Fruit fly (Drosophila melanogaster) whole organism, embryonic: ENCODE measurements around the gene crol.

Experiments
- Abd-B ChIP-seq: fragments of 200-800 bp; sonication (Bioruptor generic); optimal IDR thresholded peaks from 2 replicates; lab custom pipeline; 2018; ENCODE audit warnings: missing biosample characterization, mild to moderate bottlenecking, missing genetic modification characterization, moderate library complexity
- Adf1 ChIP-seq: fragments of 200-800 bp; sonication (Bioruptor generic); IDR thresholded peaks from 2 replicates; pipeline ENCODE4 v1.3.6; 2022; ENCODE audit warnings: missing biosample characterization, missing genetic modification characterization
- BEAF-32 ChIP-seq: fragments of 200-800 bp; sonication (Bioruptor generic); optimal IDR thresholded peaks from 3 replicates; lab custom pipeline; 2017; ENCODE audit warnings: missing biosample characterization, missing genetic modification characterization, mild to moderate bottlenecking, moderate library complexity, missing genetic modification reagents
- CG1024 ChIP-seq: fragments of 200-800 bp; sonication (Bioruptor generic); IDR thresholded peaks from 2 replicates; pipeline ENCODE4 v1.3.6; 2022; ENCODE audit warnings: missing biosample characterization, missing genetic modification characterization
- CG10979 ChIP-seq: fragments of 200-800 bp; sonication (Bioruptor generic); optimal IDR thresholded peaks from 2 replicates; lab custom pipeline; 2018; ENCODE audit warnings: missing biosample characterization, mild to moderate bottlenecking, missing genetic modification characterization, moderate library complexity
- CG12659 ChIP-seq: fragments of 200-800 bp; sonication (Bioruptor generic); optimal IDR thresholded peaks from 3 replicates; lab custom pipeline; 2017; ENCODE audit warnings: mild to moderate bottlenecking, missing biosample characterization, missing genetic modification reagents, missing genetic modification characterization
- CG12942 ChIP-seq: fragments of 200-800 bp; sonication (Bioruptor generic); optimal IDR thresholded peaks from 3 replicates; lab custom pipeline; 2016; ENCODE audit warnings: missing biosample characterization, missing genetic modification characterization
- CG14710 ChIP-seq: fragments of 200-800 bp; sonication (Bioruptor generic); optimal IDR thresholded peaks from 3 replicates; lab custom pipeline; 2019; ENCODE audit warnings: missing biosample characterization, mild to moderate bottlenecking, missing genetic modification characterization, moderate library complexity
- CG15479 ChIP-seq: fragments of 200-800 bp; sonication (Bioruptor generic); optimal IDR thresholded peaks from 3 replicates; lab custom pipeline; 2019; ENCODE audit warnings: missing biosample characterization, mild to moderate bottlenecking, missing genetic modification characterization, moderate library complexity
- CG15514 ChIP-seq: fragments of 200-800 bp; sonication (Bioruptor generic); optimal IDR thresholded peaks from 3 replicates; lab custom pipeline; 2017; ENCODE audit warnings: missing biosample characterization, missing genetic modification characterization, mild to moderate bottlenecking, moderate library complexity, missing genetic modification reagents
- CG15601 ChIP-seq: fragments of 200-800 bp; sonication (Bioruptor generic); optimal IDR thresholded peaks from 3 replicates; lab custom pipeline; 2019; ENCODE audit warnings: missing biosample characterization, mild to moderate bottlenecking, missing genetic modification characterization, moderate library complexity
- CG18011 ChIP-seq: fragments of 200-800 bp; sonication (Bioruptor generic); optimal IDR thresholded peaks from 2 replicates; lab custom pipeline; 2017; ENCODE audit warnings: missing biosample characterization, missing genetic modification characterization, mild to moderate bottlenecking, moderate library complexity, missing genotype
- CG2116 ChIP-seq: fragments of 200-800 bp; sonication (Bioruptor generic); optimal IDR thresholded peaks from 3 replicates; lab custom pipeline; 2018; ENCODE audit warnings: missing biosample characterization, mild to moderate bottlenecking, missing genetic modification characterization
- CG2120 ChIP-seq: fragments of 200-800 bp; sonication (Bioruptor generic); optimal IDR thresholded peaks from 3 replicates; lab custom pipeline; 2016; ENCODE audit warnings: missing biosample characterization, missing genetic modification characterization
- CG31224 ChIP-seq: fragments of 200-800 bp; sonication (Bioruptor generic); IDR thresholded peaks from 2 replicates; pipeline ENCODE4 v1.3.6; 2022; ENCODE audit warnings: missing biosample characterization, missing genetic modification characterization
- CG32767 ChIP-seq: fragments of 200-800 bp; sonication (Bioruptor generic); IDR thresholded peaks from 2 replicates; pipeline ENCODE4 v1.3.6; 2022; ENCODE audit warnings: missing biosample characterization, missing genetic modification characterization
- CG34376 ChIP-seq: fragments of 200-800 bp; sonication (Bioruptor generic); optimal IDR thresholded peaks from 2 replicates; lab custom pipeline; 2018; ENCODE audit warnings: missing biosample characterization, mild to moderate bottlenecking, missing genetic modification characterization
- CG34422 ChIP-seq: fragments of 200-800 bp; sonication (Bioruptor generic); IDR thresholded peaks from 3 replicates; pipeline ENCODE4 v1.3.6; 2022; ENCODE audit warnings: missing biosample characterization, missing genetic modification characterization
- CG4360 ChIP-seq: fragments of 200-800 bp; sonication (Bioruptor generic); IDR thresholded peaks from 2 replicates; pipeline ENCODE4 v1.3.6; 2022; ENCODE audit warnings: missing biosample characterization, missing genetic modification characterization
- CG6654 ChIP-seq: fragments of 200-800 bp; sonication (Bioruptor generic); optimal IDR thresholded peaks from 2 replicates; lab custom pipeline; 2017; ENCODE audit warnings: missing biosample characterization, mild to moderate bottlenecking, missing genetic modification characterization
- CG6791 ChIP-seq: fragments of 200-800 bp; sonication (Bioruptor generic); IDR thresholded peaks from 3 replicates; pipeline ENCODE4 v1.3.6; 2022; ENCODE audit warnings: missing biosample characterization, missing genetic modification characterization; ENCODE audit not compliant: partially characterized antibody
- Camta ChIP-seq: fragments of 200-800 bp; sonication (Bioruptor generic); optimal IDR thresholded peaks from 2 replicates; lab custom pipeline; 2016; ENCODE audit warnings: missing biosample characterization, missing genetic modification characterization
- CoRest ChIP-seq: fragments of 200-800 bp; sonication (Bioruptor generic); optimal IDR thresholded peaks from 3 replicates; lab custom pipeline; 2018; ENCODE audit warnings: missing biosample characterization, mild to moderate bottlenecking, missing genetic modification characterization, moderate library complexity
- Fer2 ChIP-seq: fragments of 200-800 bp; sonication (Bioruptor generic); optimal IDR thresholded peaks from 2 replicates; lab custom pipeline; 2018; ENCODE audit warnings: missing biosample characterization, mild to moderate bottlenecking, missing genetic modification characterization, moderate library complexity
- Lhr ChIP-seq: fragments of 200-800 bp; sonication (Bioruptor generic); optimal IDR thresholded peaks from 3 replicates; lab custom pipeline; 2017; ENCODE audit warnings: mild to moderate bottlenecking, missing biosample characterization, missing genetic modification reagents, missing genetic modification characterization
- MESR4 ChIP-seq: fragments of 200-800 bp; sonication (Bioruptor generic); optimal IDR thresholded peaks from 2 replicates; lab custom pipeline; 2018; ENCODE audit warnings: missing biosample characterization, mild to moderate bottlenecking, missing genetic modification characterization, moderate library complexity
- Six4 ChIP-seq: fragments of 200-800 bp; sonication (Bioruptor generic); optimal IDR thresholded peaks from 2 replicates; lab custom pipeline; 2016; ENCODE audit warnings: missing biosample characterization, missing genetic modification characterization
- amos ChIP-seq: fragments of 200-800 bp; sonication (Bioruptor generic); IDR thresholded peaks from 2 replicates; pipeline ENCODE4 v1.3.6; 2022; ENCODE audit warnings: missing biosample characterization, missing genetic modification characterization; ENCODE audit not compliant: partially characterized antibody
- bcd ChIP-seq: fragments of 200-800 bp; sonication (Bioruptor generic); optimal IDR thresholded peaks from 2 replicates; lab custom pipeline; 2017; ENCODE audit warnings: missing biosample characterization, mild to moderate bottlenecking, missing genetic modification characterization
- cg ChIP-seq: fragments of 200-800 bp; sonication (Bioruptor generic); optimal IDR thresholded peaks from 3 replicates; lab custom pipeline; 2019; ENCODE audit warnings: missing biosample characterization, mild to moderate bottlenecking, missing genetic modification characterization, moderate library complexity
- dm ChIP-seq: fragments of 200-800 bp; sonication (Bioruptor generic); optimal IDR thresholded peaks from 3 replicates; lab custom pipeline; 2016; ENCODE audit warnings: missing biosample characterization, missing genetic modification characterization
- fd64A ChIP-seq: fragments of 200-800 bp; sonication (Bioruptor generic); optimal IDR thresholded peaks from 3 replicates; lab custom pipeline; 2018; ENCODE audit warnings: missing biosample characterization, mild to moderate bottlenecking, missing genetic modification characterization
- ftz-f1 ChIP-seq: fragments of 200-800 bp; sonication (Bioruptor generic); optimal IDR thresholded peaks from 2 replicates; lab custom pipeline; 2016; ENCODE audit warnings: missing biosample characterization, missing genetic modification characterization
- gce ChIP-seq: fragments of 200-800 bp; sonication (Bioruptor generic); IDR thresholded peaks from 3 replicates; pipeline ENCODE4 v1.3.6; 2022; ENCODE audit warnings: missing biosample characterization, missing genetic modification characterization
- gro ChIP-seq: fragments of 200-800 bp; sonication (Bioruptor generic); optimal IDR thresholded peaks from 2 replicates; lab custom pipeline; 2016; ENCODE audit warnings: missing biosample characterization, missing genetic modification characterization
- lab ChIP-seq: fragments of 200-800 bp; sonication (Bioruptor generic); optimal IDR thresholded peaks from 3 replicates; lab custom pipeline; 2017; ENCODE audit warnings: missing biosample characterization, missing genetic modification characterization, mild to moderate bottlenecking, moderate library complexity, missing genetic modification reagents
- lilli ChIP-seq: fragments of 200-800 bp; sonication (Bioruptor generic); optimal IDR thresholded peaks from 3 replicates; lab custom pipeline; 2016; ENCODE audit warnings: missing biosample characterization, missing genetic modification characterization
- pan ChIP-seq, 4 experiments: fragments of >200 bp in 3 of 4; fragments of 200-800 bp in 1 of 4; sonication (Bioruptor generic) in 1 of 4; optimal IDR thresholded peaks in 3 of 4; IDR thresholded peaks in 1 of 4; 2 replicates each; pipeline versions ENCODE4 v1.3.6 to Lab custom; 2017 to 2022; ENCODE audit warnings: missing biosample characterization in 2 of 4, missing genetic modification characterization in 2 of 4, mixed read lengths in 1 of 4
- pho ChIP-seq: fragments of 200-800 bp; sonication (Bioruptor generic); optimal IDR thresholded peaks from 2 replicates; lab custom pipeline; 2016; ENCODE audit warnings: missing biosample characterization, missing genetic modification characterization
- phol ChIP-seq: fragments of 200-800 bp; sonication (Bioruptor generic); optimal IDR thresholded peaks from 3 replicates; lab custom pipeline; 2018; ENCODE audit warnings: missing biosample characterization, mild to moderate bottlenecking, missing genetic modification characterization, moderate library complexity
- prd ChIP-seq, 3 experiments: fragments of >200 bp in 2 of 3; fragments of 200-800 bp in 1 of 3; sonication (Bioruptor generic) in 1 of 3; optimal IDR thresholded peaks in 2 of 3; IDR thresholded peaks in 1 of 3; 2 replicates in 2 of 3; 3 replicates in 1 of 3; pipeline versions ENCODE4 v1.3.6 to Lab custom; 2017 to 2022; ENCODE audit warnings: missing biosample characterization in 1 of 3, missing genetic modification characterization in 1 of 3
- pzg ChIP-seq: fragments of 200-800 bp; sonication (Bioruptor generic); optimal IDR thresholded peaks from 3 replicates; lab custom pipeline; 2018; ENCODE audit warnings: missing biosample characterization, mild to moderate bottlenecking, missing genetic modification characterization, moderate library complexity
- row ChIP-seq: fragments of 200-800 bp; sonication (Bioruptor generic); IDR thresholded peaks from 3 replicates; pipeline ENCODE4 v1.3.6; 2022; ENCODE audit warnings: missing biosample characterization, missing genetic modification characterization
- sens ChIP-seq: fragments of 200-800 bp; sonication (Bioruptor generic); peaks from one replicate; lab custom pipeline; 2016; ENCODE audit warnings: missing biosample characterization, missing genetic modification characterization
- sens-2 ChIP-seq: fragments of 200-800 bp; sonication (Bioruptor generic); IDR thresholded peaks from 2 replicates; pipeline ENCODE4 v1.3.6; 2022; ENCODE audit warnings: missing biosample characterization, missing genetic modification characterization
- zfh2 ChIP-seq: fragments of 200-800 bp; sonication (Bioruptor generic); optimal IDR thresholded peaks from 2 replicates; lab custom pipeline; 2016; ENCODE audit warnings: missing biosample characterization, missing genetic modification characterization

The crol gene

dm6 chr2L:11829277-11829676 is 20.0 kb upstream of the crol start, which contains the start of gene esc (continued):
- peak; percentile 36 for TF ChIP-seq lab (GFP tag; lab: Kevin White, UChicago)
- no peak for TF ChIP-seq sens-2
- no peak for TF ChIP-seq CG34376
- TF ChIP-seq CG6791 (GFP tag; lab: Robert Waterston, UW) = peak; percentile 64; the same call in 2 of the 3 replicates
- no peak for TF ChIP-seq pan (optimal IDR thresholded peaks at IDR 0.05; lab: Kevin White, UChicago)
- TF ChIP-seq pan (GFP tag; optimal IDR thresholded peaks at IDR 0.05 in 1 of 2, IDR thresholded peaks at IDR 0.05 in 1 of 2) = no peak
- peak; percentile 57 for TF ChIP-seq CG2120
- 0 out of 2 replicates have a peak, but pooled peaks have one; percentile 9 for TF ChIP-seq CG31224 (GFP tag; lab: Robert Waterston, UW)
- peak; percentile 88 for TF ChIP-seq Lhr (GFP tag; lab: Kevin White, UChicago)
- peak; percentile 34 for TF ChIP-seq CG1024
- TF ChIP-seq lilli (GFP tag; lab: Kevin White, UChicago) = peak; percentile 39
- no peak for TF ChIP-seq CG6654
- TF ChIP-seq pzg (GFP tag; lab: Kevin White, UChicago) = peak; percentile 96
- no peak for TF ChIP-seq CG10979 (tag; lab: Kevin White, UChicago)
- TF ChIP-seq CG14710 (tag; lab: Kevin White, UChicago) = peak; percentile 71
- TF ChIP-seq Abd-B (GFP tag; lab: Kevin White, UChicago) = peak; percentile 2
- no peak for TF ChIP-seq gce (GFP tag; lab: Robert Waterston, UW)
- TF ChIP-seq ftz-f1 (GFP tag; lab: Kevin White, UChicago) = peak; percentile 25
- no peak for TF ChIP-seq Fer2 (tag; lab: Kevin White, UChicago)
- peak; percentile 41 for TF ChIP-seq CG18011 (GFP tag; lab: Kevin White, UChicago)
- TF ChIP-seq CG32767 (GFP tag; lab: Robert Waterston, UW) = no peak
- peak; percentile 29 for TF ChIP-seq pho (GFP tag; lab: Kevin White, UChicago)
- peak; percentile 49 for TF ChIP-seq phol (tag; lab: Kevin White, UChicago)
- peak; percentile 26 for TF ChIP-seq dm (GFP tag; lab: Kevin White, UChicago)
- peak; percentile 53 for TF ChIP-seq zfh2 (GFP tag; lab: Kevin White, UChicago)
- TF ChIP-seq amos (GFP tag; lab: Robert Waterston, UW) = peak; percentile 50
- peak; percentile 46 for TF ChIP-seq CG15514 (GFP tag; lab: Kevin White, UChicago)
- peak; percentile 35 for TF ChIP-seq MESR4 (GFP tag; lab: Kevin White, UChicago)
- no peak for TF ChIP-seq CG34422 (GFP tag; lab: Robert Waterston, UW)
- no peak for TF ChIP-seq CG15479 (GFP tag; lab: Kevin White, UChicago)
- TF ChIP-seq fd64A (GFP tag; lab: Kevin White, UChicago) = no peak
- TF ChIP-seq CG12942 (GFP tag; lab: Kevin White, UChicago) = peak; percentile 29
- TF ChIP-seq Adf1 (GFP tag; lab: Robert Waterston, UW) = peak; percentile 45
- TF ChIP-seq CoRest (tag; lab: Kevin White, UChicago) = peak; percentile 49
- peak; percentile 46 for TF ChIP-seq CG2116
- TF ChIP-seq cg (GFP tag; lab: Kevin White, UChicago) = no peak
- no peak for TF ChIP-seq row (GFP tag; lab: Robert Waterston, UW)
- no peak for TF ChIP-seq CG15601 (tag; lab: Kevin White, UChicago)
- TF ChIP-seq prd (optimal IDR thresholded peaks at IDR 0.05; lab: Kevin White, UChicago) = no peak
- peak; percentile 40; the same call in 1 of the 3 replicates for TF ChIP-seq prd (GFP tag; IDR thresholded peaks at IDR 0.05; lab: Robert Waterston, UW)
- no peak for TF ChIP-seq CG4360 (GFP tag; lab: Robert Waterston, UW)
- peak; percentile 13 for TF ChIP-seq gro
- TF ChIP-seq Six4 = no peak
- TF ChIP-seq CG12659 = peak; percentile 37
- peak; percentile 11 for TF ChIP-seq Camta
- peak; percentile 26 for TF ChIP-seq bcd (GFP tag; lab: Kevin White, UChicago)
- TF ChIP-seq BEAF-32 (GFP tag; lab: Kevin White, UChicago) = peak; percentile 56
- peak; percentile 77 for TF ChIP-seq sens (GFP tag; lab: Kevin White, UChicago)
- TF ChIP-seq, all 482 proteins: peak for 121
